Worm (Caenorhabditis elegans) whole organism, L2 larva: ENCODE data around the gene nep-11.

Experiments
- ZK546.5 ChIP-seq: sonication (generic microtip); optimal IDR thresholded peaks from 2 replicates; lab custom pipeline; 2017; ENCODE audit warnings: missing biosample characterization, missing genetic modification characterization
- aly-2 ChIP-seq: fragments of 150-350 bp; optimal IDR thresholded peaks from 2 replicates; lab custom pipeline; 2014; ENCODE audit warnings: missing biosample characterization, missing genetic modification characterization
- dmd-4 ChIP-seq: sonication (generic microtip); optimal IDR thresholded peaks from 2 replicates; lab custom pipeline; 2017; ENCODE audit warnings: missing biosample characterization, missing genetic modification characterization
- elt-3 ChIP-seq: sonication (generic microtip); optimal IDR thresholded peaks from 2 replicates; lab custom pipeline; 2017; ENCODE audit warnings: missing biosample characterization, missing genetic modification characterization
- nhr-11 ChIP-seq: fragments of 150-350 bp; optimal IDR thresholded peaks from 2 replicates; lab custom pipeline; 2014; ENCODE audit warnings: missing biosample characterization, missing genetic modification characterization
- nhr-23 ChIP-seq: fragments of 150-350 bp; optimal IDR thresholded peaks from 2 replicates; lab custom pipeline; 2014; ENCODE audit warnings: missing biosample characterization, missing genetic modification reagents, missing genetic modification characterization
- unc-39 ChIP-seq: fragments of 150-350 bp; optimal IDR thresholded peaks from 2 replicates; lab custom pipeline; 2014; ENCODE audit warnings: missing biosample characterization, missing genetic modification characterization
- unc-62 ChIP-seq: fragments of 150-350 bp; optimal IDR thresholded peaks from 2 replicates; lab custom pipeline; 2014; ENCODE audit warnings: missing biosample characterization, missing genetic modification reagents, missing genetic modification characterization

ce11 chrII:3402854-3403253 is 22.5 kb downstream of the nep-11 start, which contains the start of gene nep-10:
- TF ChIP-seq aly-2 (tag; lab: Kevin White, UChicago): no peak
- no peak for TF ChIP-seq unc-62 (GFP tag; lab: Kevin White, UChicago)
- no peak for TF ChIP-seq dmd-4 (tag; lab: Kevin White, UChicago)
- no peak for TF ChIP-seq nhr-23
- TF ChIP-seq unc-39 (tag; lab: Kevin White, UChicago): no peak
- TF ChIP-seq nhr-11: no peak
- TF ChIP-seq ZK546.5 (tag; lab: Kevin White, UChicago): no peak
- no peak for TF ChIP-seq elt-3 (tag; lab: Kevin White, UChicago)
